Worm (Caenorhabditis elegans): ENCODE measurements around the gene Y7A5A.8.

Gene Y7A5A.8

ce11 chrX:15846552-15846951, 24.3 kb downstream of the Y7A5A.8 start (continued):
- TF ChIP-seq set-16 (GFP tag; IDR thresholded peaks at IDR 0.05) (no peak), jun-1 (tag; optimal IDR thresholded peaks at IDR 0.05) (no peak), ceh-20 (GFP tag; IDR thresholded peaks at IDR 0.05) (no peak), dmd-6 (GFP tag; IDR thresholded peaks at IDR 0.05) (peak; percentile 21; the same call in 1 of the 2 replicates), ceh-44 (GFP tag; IDR thresholded peaks at IDR 0.05) (no peak), egl-27 (tag; optimal IDR thresholded peaks at IDR 0.05) (no peak), fkh-10 (GFP tag; optimal IDR thresholded peaks at IDR 0.05) (no peak), lin-39 (tag; optimal IDR thresholded peaks at IDR 0.05) (no peak), lin-13 (GFP tag; optimal IDR thresholded peaks at IDR 0.05) (no peak), ztf-7 (tag; optimal IDR thresholded peaks at IDR 0.05) (no peak), R02D3.7 (tag; optimal IDR thresholded peaks at IDR 0.05) (no peak), F26F4.8 (GFP tag; conservative IDR thresholded peaks at IDR 0.05) (no peak), daf-16 (GFP tag; optimal IDR thresholded peaks at IDR 0.05) (no peak), daf-16 (tag; optimal IDR thresholded peaks at IDR 0.05) (peak; percentile 17), F44E2.7 (GFP tag; IDR thresholded peaks at IDR 0.05) (no peak)

ce11 chrX:15847543-15848087, 25.3 kb downstream of the Y7A5A.8 start, which contains the start of gene F59F4.3:
Gene F59F4.3, minus strand, starts transcription at chrX:15847593.
- TF ChIP-seq T26A8.4 (GFP tag; IDR thresholded peaks at IDR 0.05) (no peak), rbr-2 (tag; optimal IDR thresholded peaks at IDR 0.05) (no peak), hlh-30 (tag; optimal IDR thresholded peaks at IDR 0.05; ENCODE audit: insufficient read depth) (peak; percentile 9), dmd-6 (GFP tag; IDR thresholded peaks at IDR 0.05) (peak; percentile 40), dve-1 (tag; optimal IDR thresholded peaks at IDR 0.05; ENCODE audit: insufficient read depth) (peak; percentile 68), ztf-7 (tag; optimal IDR thresholded peaks at IDR 0.05) (no peak), daf-16 (GFP tag; optimal IDR thresholded peaks at IDR 0.05) (no peak), daf-16 (tag; optimal IDR thresholded peaks at IDR 0.05) (peak; percentile 19), hlh-11 (tag; optimal IDR thresholded peaks at IDR 0.05) (peak; percentile 3), mdl-1 (tag; optimal IDR thresholded peaks at IDR 0.05) (peak in 1 of 2 experiments; percentile 22), nhr-111 (GFP tag; optimal IDR thresholded peaks at IDR 0.05) (no peak), nhr-28 (tag; optimal IDR thresholded peaks at IDR 0.05) (peak; percentile 64)

- TF ChIP-seq lim-7 (GFP tag; IDR thresholded peaks at IDR 0.05) (no peak), nhr-42 (GFP tag; IDR thresholded peaks at IDR 0.05) (no peak), ceh-20 (GFP tag; IDR thresholded peaks at IDR 0.05) (no peak), ceh-82 (tag; optimal IDR thresholded peaks at IDR 0.05) (no peak)
These were observed 26.6 kb downstream of the Y7A5A.8 start for ce11 chrX:15848867-15849266.

- no peak for TF ChIP-seq ama-1 (optimal IDR thresholded peaks at IDR 0.05)
- TF ChIP-seq fos-1 (tag; optimal IDR thresholded peaks at IDR 0.05), result no peak
- no peak for TF ChIP-seq zfp-2 (tag; optimal IDR thresholded peaks at IDR 0.05)
- no peak for TF ChIP-seq aly-2 (tag; optimal IDR thresholded peaks at IDR 0.05)
- TF ChIP-seq rbr-2 (tag; optimal IDR thresholded peaks at IDR 0.05), result peak; percentile 84
- TF ChIP-seq R02D3.7 (tag; optimal IDR thresholded peaks at IDR 0.05), result peak; percentile 79
- TF ChIP-seq spr-1 (tag; optimal IDR thresholded peaks at IDR 0.05), result peak; percentile 35
- TF ChIP-seq hlh-11 (tag; optimal IDR thresholded peaks at IDR 0.05), result peak; percentile 65
- TF ChIP-seq F37D6.2 (tag; optimal IDR thresholded peaks at IDR 0.05), result peak; percentile 76
- no peak for TF ChIP-seq Y105C5A.15 (GFP tag; IDR thresholded peaks at IDR 0.05)
- no peak for TF ChIP-seq snpc-1.2 (GFP tag; IDR thresholded peaks at IDR 0.05)
- peak; percentile 14 for TF ChIP-seq lin-13 (GFP tag; optimal IDR thresholded peaks at IDR 0.05)
- TF ChIP-seq arid-1 (GFP tag; conservative IDR thresholded peaks at IDR 0.05), result no peak
- TF ChIP-seq skn-1 (tag; optimal IDR thresholded peaks at IDR 0.05), result no peak
- TF ChIP-seq nhr-77 (tag; optimal IDR thresholded peaks at IDR 0.05), result peak; percentile 11
- TF ChIP-seq nhr-42 (GFP tag; IDR thresholded peaks at IDR 0.05), result no peak
- peak; percentile 52 for TF ChIP-seq nhr-48 (tag; optimal IDR thresholded peaks at IDR 0.05)
- peak; percentile 31; the same call in 1 of the 2 replicates for TF ChIP-seq dmd-6 (GFP tag; IDR thresholded peaks at IDR 0.05)
- TF ChIP-seq lin-38 (GFP tag; IDR thresholded peaks at IDR 0.05), result peak; percentile 53
- TF ChIP-seq madf-9 (GFP tag; conservative IDR thresholded peaks at IDR 0.05), result 0 out of 2 replicates have a peak, but pooled peaks have one; percentile 33
- peak; percentile 43 for TF ChIP-seq spr-3 (GFP tag; optimal IDR thresholded peaks at IDR 0.05)
- peak in 1 of 2 experiments; percentile 43 for TF ChIP-seq unc-62 (GFP tag; optimal IDR thresholded peaks at IDR 0.05 in 1 of 2)
- TF ChIP-seq unc-62 (tag; optimal IDR thresholded peaks at IDR 0.05), result no peak
- 0 out of 2 replicates have a peak, but pooled peaks have one; percentile 38 for TF ChIP-seq D1046.2 (GFP tag; IDR thresholded peaks at IDR 0.05)
- peak; percentile 25 for TF ChIP-seq dve-1 (tag; optimal IDR thresholded peaks at IDR 0.05; ENCODE audit: insufficient read depth)
- TF ChIP-seq dmd-9 (GFP tag; IDR thresholded peaks at IDR 0.05), result peak; percentile 77
- TF ChIP-seq hlh-30 (tag; optimal IDR thresholded peaks at IDR 0.05; ENCODE audit: insufficient read depth), result peak; percentile 9
These were observed 27.2 kb downstream of the Y7A5A.8 start, which contains the start of gene acl-1 for ce11 chrX:15849397-15849935. Gene acl-1, plus strand, starts transcription at chrX:15849885.
